Fruit fly (Drosophila melanogaster) whole organism, embryonic: ENCODE results near the gene CG9297.

Source experiments
- Blimp-1 ChIP-seq: fragments of 200-800 bp; sonication (Bioruptor generic); optimal IDR thresholded peaks from 3 replicates; lab custom pipeline; 2018; ENCODE audit warnings: missing biosample characterization, missing genetic modification characterization, mild to moderate bottlenecking, moderate library complexity, missing genetic modification reagents
- CG10147 ChIP-seq: fragments of 200-800 bp; sonication (Bioruptor generic); optimal IDR thresholded peaks from 2 replicates; lab custom pipeline; 2019; ENCODE audit warnings: missing biosample characterization, mild to moderate bottlenecking, missing genetic modification characterization, moderate library complexity
- CG1024 ChIP-seq: fragments of 200-800 bp; sonication (Bioruptor generic); IDR thresholded peaks from 2 replicates; pipeline ENCODE4 v1.3.6; 2022; ENCODE audit warnings: missing biosample characterization, missing genetic modification characterization
- CG10462 ChIP-seq: fragments of 200-800 bp; sonication (Bioruptor generic); optimal IDR thresholded peaks from 2 replicates; lab custom pipeline; 2016; ENCODE audit warnings: missing biosample characterization, missing genetic modification characterization
- CG11456 ChIP-seq: fragments of 200-800 bp; sonication (Bioruptor generic); IDR thresholded peaks from 3 replicates; pipeline ENCODE4 v1.3.6; 2022; ENCODE audit warnings: missing biosample characterization, missing genetic modification characterization
- CG11723 ChIP-seq: fragments of 200-800 bp; sonication (Bioruptor generic); optimal IDR thresholded peaks from 2 replicates; lab custom pipeline; 2017; ENCODE audit warnings: missing biosample characterization, mild to moderate bottlenecking, missing genetic modification characterization
- CG17385 ChIP-seq: fragments of 200-800 bp; sonication (Bioruptor generic); optimal IDR thresholded peaks from 3 replicates; lab custom pipeline; 2018; ENCODE audit warnings: missing biosample characterization, mild to moderate bottlenecking, missing genetic modification characterization
- CG2199 ChIP-seq: fragments of 200-800 bp; sonication (Bioruptor generic); IDR thresholded peaks from 3 replicates; pipeline ENCODE4 v1.3.6; 2022; ENCODE audit warnings: missing biosample characterization, missing genetic modification characterization
- CG2678 ChIP-seq: fragments of 200-800 bp; sonication (Bioruptor generic); optimal IDR thresholded peaks from 3 replicates; lab custom pipeline; 2019; ENCODE audit warnings: missing biosample characterization, mild to moderate bottlenecking, missing genetic modification characterization, moderate library complexity
- CG30403 ChIP-seq: fragments of 200-800 bp; sonication (Bioruptor generic); optimal IDR thresholded peaks from 3 replicates; lab custom pipeline; 2016; ENCODE audit warnings: missing biosample characterization, missing genetic modification characterization
- CG31365 ChIP-seq: fragments of 200-800 bp; sonication (Bioruptor generic); optimal IDR thresholded peaks from 2 replicates; lab custom pipeline; 2018; ENCODE audit warnings: missing biosample characterization, mild to moderate bottlenecking, missing genetic modification characterization
- CG6765 ChIP-seq: fragments of 200-800 bp; sonication (Bioruptor generic); optimal IDR thresholded peaks from 3 replicates; lab custom pipeline; 2017; ENCODE audit warnings: missing biosample characterization, mild to moderate bottlenecking, missing genetic modification characterization
- Hsf ChIP-seq: fragments of 200-800 bp; sonication (Bioruptor generic); optimal IDR thresholded peaks from 3 replicates; lab custom pipeline; 2016; ENCODE audit warnings: missing biosample characterization, missing genetic modification characterization
- Lhr ChIP-seq: fragments of 200-800 bp; sonication (Bioruptor generic); optimal IDR thresholded peaks from 3 replicates; lab custom pipeline; 2017; ENCODE audit warnings: mild to moderate bottlenecking, missing biosample characterization, missing genetic modification reagents, missing genetic modification characterization
- Mrtf ChIP-seq: fragments of 200-800 bp; sonication (Bioruptor generic); IDR thresholded peaks from 3 replicates; pipeline ENCODE4 v1.3.6; 2022; ENCODE audit warnings: missing biosample characterization, missing genetic modification characterization
- Opbp ChIP-seq: fragments of 200-800 bp; sonication (Bioruptor generic); IDR thresholded peaks from 3 replicates; pipeline ENCODE4 v1.3.6; 2022; ENCODE audit warnings: missing biosample characterization, missing genetic modification characterization; ENCODE audit not compliant: partially characterized antibody
- PHDP ChIP-seq: fragments of 200-800 bp; sonication (Bioruptor generic); optimal IDR thresholded peaks from 3 replicates; lab custom pipeline; 2018; ENCODE audit warnings: missing biosample characterization, mild to moderate bottlenecking, missing genetic modification characterization, moderate library complexity
- Rfx ChIP-seq: fragments of 200-800 bp; sonication (Bioruptor generic); IDR thresholded peaks from 2 replicates; pipeline ENCODE4 v1.3.6; 2022; ENCODE audit warnings: missing biosample characterization, missing genetic modification characterization
- Xrp1 ChIP-seq: fragments of 200-800 bp; sonication (Bioruptor generic); IDR thresholded peaks from 2 replicates; pipeline ENCODE4 v1.3.6; 2022; ENCODE audit warnings: missing biosample characterization, missing genetic modification characterization
- ac ChIP-seq: fragments of 200-800 bp; sonication (Bioruptor generic); optimal IDR thresholded peaks from 3 replicates; lab custom pipeline; 2017; ENCODE audit warnings: missing biosample characterization, mild to moderate bottlenecking, missing genetic modification characterization
- amos ChIP-seq: fragments of 200-800 bp; sonication (Bioruptor generic); IDR thresholded peaks from 2 replicates; pipeline ENCODE4 v1.3.6; 2022; ENCODE audit warnings: missing biosample characterization, missing genetic modification characterization; ENCODE audit not compliant: partially characterized antibody
- cato ChIP-seq: fragments of 200-800 bp; sonication (Bioruptor generic); optimal IDR thresholded peaks from 2 replicates; lab custom pipeline; 2016; ENCODE audit warnings: missing biosample characterization, missing genetic modification characterization, borderline replicate concordance
- cg ChIP-seq: fragments of 200-800 bp; sonication (Bioruptor generic); optimal IDR thresholded peaks from 3 replicates; lab custom pipeline; 2019; ENCODE audit warnings: missing biosample characterization, mild to moderate bottlenecking, missing genetic modification characterization, moderate library complexity
- dati ChIP-seq: fragments of 200-800 bp; sonication (Bioruptor generic); IDR thresholded peaks from 2 replicates; pipeline ENCODE4 v1.3.6; 2022; ENCODE audit warnings: missing biosample characterization, missing genetic modification characterization
- eve ChIP-seq, 2 experiments: fragments of >200 bp; optimal IDR thresholded peaks; 2 replicates each; lab custom pipeline; 2017; ENCODE audit warnings: missing biosample characterization in 2 of 2, missing genetic modification characterization in 2 of 2
- ewg ChIP-seq: fragments of 200-800 bp; sonication (Bioruptor generic); optimal IDR thresholded peaks from 3 replicates; lab custom pipeline; 2017; ENCODE audit warnings: mild to moderate bottlenecking, missing biosample characterization, missing genetic modification reagents, missing genetic modification characterization
- hbn ChIP-seq: fragments of 200-800 bp; sonication (Bioruptor generic); IDR thresholded peaks from 2 replicates; pipeline ENCODE4 v1.3.6; 2022; ENCODE audit warnings: missing biosample characterization, missing genetic modification characterization; ENCODE audit not compliant: partially characterized antibody
- hth ChIP-seq: fragments of >200 bp; optimal IDR thresholded peaks from 2 replicates; lab custom pipeline; 2017; ENCODE audit warnings: inconsistent platforms
- inv ChIP-seq: fragments of 200-800 bp; sonication (Bioruptor generic); IDR thresholded peaks from 2 replicates; pipeline ENCODE4 v1.3.6; 2022; ENCODE audit warnings: missing biosample characterization, missing genetic modification characterization; ENCODE audit not compliant: partially characterized antibody
- kah ChIP-seq: fragments of 200-800 bp; sonication (Bioruptor generic); optimal IDR thresholded peaks from 2 replicates; lab custom pipeline; 2018; ENCODE audit warnings: missing biosample characterization, mild to moderate bottlenecking, missing genetic modification characterization
- lbe ChIP-seq: fragments of 200-800 bp; sonication (Bioruptor generic); optimal IDR thresholded peaks from 2 replicates; lab custom pipeline; 2016; ENCODE audit warnings: missing biosample characterization, mild to moderate bottlenecking, missing genetic modification characterization
- lilli ChIP-seq: fragments of 200-800 bp; sonication (Bioruptor generic); optimal IDR thresholded peaks from 3 replicates; lab custom pipeline; 2016; ENCODE audit warnings: missing biosample characterization, missing genetic modification characterization
- lov ChIP-seq, 2 experiments: fragments of 200-800 bp in 1 of 2; fragments of >200 bp in 1 of 2; sonication (Bioruptor generic) in 1 of 2; IDR thresholded peaks in 1 of 2; optimal IDR thresholded peaks in 1 of 2; 2 replicates in 1 of 2; 3 replicates in 1 of 2; pipeline versions ENCODE4 v1.3.6 to Lab custom; 2017 to 2022; ENCODE audit warnings: missing biosample characterization in 1 of 2, missing genetic modification characterization in 1 of 2
- luna ChIP-seq: fragments of 200-800 bp; sonication (Bioruptor generic); optimal IDR thresholded peaks from 2 replicates; lab custom pipeline; 2016; ENCODE audit warnings: missing biosample characterization, missing genetic modification characterization
- maf-S ChIP-seq: fragments of 200-800 bp; sonication (Bioruptor generic); optimal IDR thresholded peaks from 2 replicates; lab custom pipeline; 2016; ENCODE audit warnings: missing biosample characterization, missing genetic modification characterization
- nmo ChIP-seq: fragments of 200-800 bp; sonication (Bioruptor generic); optimal IDR thresholded peaks from 2 replicates; lab custom pipeline; 2018; ENCODE audit warnings: missing biosample characterization, mild to moderate bottlenecking, missing genetic modification characterization, moderate library complexity
- oc ChIP-seq: fragments of 200-800 bp; sonication (Bioruptor generic); optimal IDR thresholded peaks from 2 replicates; lab custom pipeline; 2018; ENCODE audit warnings: missing biosample characterization, mild to moderate bottlenecking, missing genetic modification characterization, moderate library complexity
- phol ChIP-seq: fragments of 200-800 bp; sonication (Bioruptor generic); optimal IDR thresholded peaks from 3 replicates; lab custom pipeline; 2018; ENCODE audit warnings: missing biosample characterization, mild to moderate bottlenecking, missing genetic modification characterization, moderate library complexity
- pros ChIP-seq: fragments of 200-800 bp; sonication (Bioruptor generic); optimal IDR thresholded peaks from 3 replicates; lab custom pipeline; 2019; ENCODE audit warnings: missing biosample characterization, mild to moderate bottlenecking, missing genetic modification characterization, moderate library complexity
- pzg ChIP-seq: fragments of 200-800 bp; sonication (Bioruptor generic); optimal IDR thresholded peaks from 3 replicates; lab custom pipeline; 2018; ENCODE audit warnings: missing biosample characterization, mild to moderate bottlenecking, missing genetic modification characterization, moderate library complexity
- sc ChIP-seq, 3 experiments: fragments of >200 bp in 2 of 3; fragments of 200-800 bp in 1 of 3; sonication (Bioruptor generic) in 1 of 3; optimal IDR thresholded peaks; 2 replicates in 2 of 3; 3 replicates in 1 of 3; lab custom pipeline; 2017; ENCODE audit warnings: mild to moderate bottlenecking in 1 of 3, missing biosample characterization in 1 of 3, missing genetic modification characterization in 1 of 3, missing genetic modification reagents in 1 of 3
- slbo ChIP-seq: fragments of 200-800 bp; sonication (Bioruptor generic); IDR thresholded peaks from 2 replicates; pipeline ENCODE4 v1.3.6; 2022; ENCODE audit warnings: missing biosample characterization, missing genetic modification characterization
- sr ChIP-seq: fragments of 200-800 bp; sonication (Bioruptor generic); IDR thresholded peaks from 3 replicates; pipeline ENCODE4 v1.3.6; 2022; ENCODE audit warnings: missing biosample characterization, missing genetic modification characterization
- ssp ChIP-seq: fragments of 200-800 bp; sonication (Bioruptor generic); IDR thresholded peaks from 2 replicates; pipeline ENCODE4 v1.3.6; 2022; ENCODE audit warnings: missing biosample characterization, missing genetic modification characterization
- tgo ChIP-seq: fragments of 200-800 bp; sonication (Bioruptor generic); IDR thresholded peaks from 3 replicates; pipeline ENCODE4 v1.3.6; 2022; ENCODE audit warnings: missing biosample characterization, missing genetic modification characterization
- trem ChIP-seq: fragments of 200-800 bp; optimal IDR thresholded peaks from 3 replicates; lab custom pipeline; 2019; ENCODE audit warnings: missing biosample characterization, mild to moderate bottlenecking, missing genetic modification characterization, moderate library complexity
- vvl ChIP-seq: fragments of 200-800 bp; sonication (Bioruptor generic); IDR thresholded peaks from 2 replicates; pipeline ENCODE4 v1.3.6; 2022; ENCODE audit warnings: missing biosample characterization, missing genetic modification characterization

Gene CG9297

DNA sequence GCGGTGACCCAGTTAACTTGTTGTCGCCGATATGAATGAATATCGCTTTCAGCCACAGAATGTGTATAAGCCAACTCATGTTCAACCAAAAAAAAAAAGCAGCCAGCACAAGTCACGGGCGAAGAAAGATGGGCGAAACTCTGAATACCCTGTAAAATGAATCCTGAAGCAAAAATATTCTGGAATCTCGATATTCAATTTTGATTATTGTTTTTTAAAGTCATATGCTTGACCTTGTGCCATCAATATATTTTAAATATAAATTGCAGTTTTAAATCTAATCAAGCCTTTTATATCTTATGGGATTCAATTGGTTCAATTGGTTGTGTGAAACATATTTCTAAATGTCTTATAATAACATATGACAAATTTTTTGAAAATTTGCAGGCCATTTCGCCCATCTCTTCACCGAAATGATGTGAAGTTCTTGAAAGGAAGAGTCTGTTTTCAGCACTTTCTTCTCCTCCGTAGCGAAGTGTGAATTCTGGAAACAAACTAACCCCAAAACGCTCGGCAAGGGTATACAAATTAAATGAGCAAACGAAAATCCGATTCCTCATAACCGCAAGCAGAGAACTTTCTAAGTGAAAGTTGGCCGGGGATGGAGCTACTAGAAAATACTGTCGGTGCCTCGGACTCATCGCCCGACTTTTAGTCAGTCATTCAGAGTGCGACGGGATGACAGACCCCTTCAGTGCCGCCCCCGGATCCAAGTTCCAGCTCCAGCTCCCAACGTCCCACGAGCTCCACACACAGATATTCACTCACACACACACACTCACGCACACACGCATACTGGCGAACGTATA is 44.5 kb downstream of the CG9297 start (continued):
- TF ChIP-seq sc (optimal IDR thresholded peaks at IDR 0.05; lab: Kevin White, UChicago): no peak
- TF ChIP-seq sc (GFP tag; optimal IDR thresholded peaks at IDR 0.05; lab: Kevin White, UChicago): peak; percentile 22
- no peak for TF ChIP-seq amos (GFP tag; lab: Robert Waterston, UW)
- peak; percentile 16 for TF ChIP-seq ewg (GFP tag; lab: Kevin White, UChicago)
- TF ChIP-seq Xrp1 (GFP tag; lab: Robert Waterston, UW): peak; percentile 18; the same call in 1 of the 2 replicates
- TF ChIP-seq ac (GFP tag; lab: Kevin White, UChicago): no peak
- no peak for TF ChIP-seq hbn (GFP tag; lab: Robert Waterston, UW)
- peak; percentile 96 for TF ChIP-seq Blimp-1 (GFP tag; lab: Kevin White, UChicago)
- no peak for TF ChIP-seq CG11456 (GFP tag; lab: Robert Waterston, UW)
- TF ChIP-seq hth (lab: Kevin White, UChicago): no peak
- peak; percentile 12 for TF ChIP-seq CG30403 (GFP tag; lab: Kevin White, UChicago)
- no peak for TF ChIP-seq pzg (GFP tag; lab: Kevin White, UChicago)
- TF ChIP-seq luna (GFP tag; lab: Kevin White, UChicago): no peak
- TF ChIP-seq ssp: no peak
- TF ChIP-seq Mrtf (GFP tag; lab: Robert Waterston, UW): no peak
- 0 out of 3 replicates have a peak, but pooled peaks have one; percentile 49 for TF ChIP-seq sr (GFP tag; lab: Robert Waterston, UW)
- peak in 1 of 2 experiments; percentile 51 for TF ChIP-seq eve (GFP tag; optimal IDR thresholded peaks at IDR 0.05; lab: Kevin White, UChicago)
- peak; percentile 29 for TF ChIP-seq nmo (GFP tag; lab: Kevin White, UChicago)
- TF ChIP-seq maf-S: no peak
- peak; percentile 13 for TF ChIP-seq Lhr (GFP tag; lab: Kevin White, UChicago)
- no peak for TF ChIP-seq trem
- TF ChIP-seq lov (optimal IDR thresholded peaks at IDR 0.05; lab: Kevin White, UChicago): no peak
- TF ChIP-seq lov (GFP tag; IDR thresholded peaks at IDR 0.05; lab: Robert Waterston, UW): no peak
- TF ChIP-seq PHDP (tag; lab: Kevin White, UChicago): no peak
- TF ChIP-seq Hsf (GFP tag; lab: Kevin White, UChicago): no peak
- peak; percentile 16 for TF ChIP-seq oc
- no peak for TF ChIP-seq slbo (GFP tag; lab: Robert Waterston, UW)

dm6 chr3R:13816375-13816711 is 45.0 kb downstream of the CG9297 start:
- no peak for TF ChIP-seq tgo (GFP tag; lab: Robert Waterston, UW)
- no peak for TF ChIP-seq kah (GFP tag; lab: Kevin White, UChicago)
- no peak for TF ChIP-seq CG6765 (GFP tag; lab: Kevin White, UChicago)
- no peak for TF ChIP-seq dati (GFP tag; lab: Robert Waterston, UW)
- TF ChIP-seq Opbp (GFP tag; lab: Robert Waterston, UW): no peak
- TF ChIP-seq cato (GFP tag; lab: Kevin White, UChicago): no peak
- TF ChIP-seq lbe (GFP tag; lab: Kevin White, UChicago): no peak
- no peak for TF ChIP-seq eve (GFP tag; optimal IDR thresholded peaks at IDR 0.05; lab: Kevin White, UChicago)
- TF ChIP-seq CG17385: no peak
- TF ChIP-seq vvl: no peak; the same call in 1 of the 2 replicates
- no peak for TF ChIP-seq inv
- TF ChIP-seq CG2678: no peak
- peak; percentile 53; the same call in 1 of the 3 replicates for TF ChIP-seq CG2199
- no peak for TF ChIP-seq lilli (GFP tag; lab: Kevin White, UChicago)
- peak; percentile 10 for TF ChIP-seq Blimp-1 (GFP tag; lab: Kevin White, UChicago)
- no peak for TF ChIP-seq CG10147 (GFP tag; lab: Kevin White, UChicago)
- peak; percentile 84 for TF ChIP-seq cg (GFP tag; lab: Kevin White, UChicago)
- no peak for TF ChIP-seq CG1024 (GFP tag; lab: Robert Waterston, UW)
- TF ChIP-seq nmo (GFP tag; lab: Kevin White, UChicago): no peak
- no peak for TF ChIP-seq hth (lab: Kevin White, UChicago)
- TF ChIP-seq CG31365 (tag; lab: Kevin White, UChicago): no peak
- TF ChIP-seq phol (tag; lab: Kevin White, UChicago): no peak
- no peak for TF ChIP-seq Rfx (GFP tag; lab: Robert Waterston, UW)
- peak; percentile 66 for TF ChIP-seq pros (GFP tag; lab: Kevin White, UChicago)
- no peak for TF ChIP-seq CG10462 (GFP tag; lab: Kevin White, UChicago)
- no peak for TF ChIP-seq CG11723 (GFP tag; lab: Kevin White, UChicago)
